Fruit fly (Drosophila melanogaster): ENCODE results near the gene CG43354.
A peak's percentile ranks its signal among the peaks of the same experiment; 100 is the strongest.

dm6 chr2L:18315454-18315853 lies 6.2 kb upstream of the CG43354 start:
- TF ChIP-seq D1 (tag; optimal IDR thresholded peaks at IDR 0.05) (no peak), CG4496 (GFP tag; IDR thresholded peaks at IDR 0.05) (peak; percentile 13; the same call in 1 of the 3 replicates), Pif1B (GFP tag; optimal IDR thresholded peaks at IDR 0.05) (no peak), Ets98B (GFP tag; IDR thresholded peaks at IDR 0.05) (no peak), rn (GFP tag; IDR thresholded peaks at IDR 0.05) (no peak)

All from whole organism, pupa.